Worm (Caenorhabditis elegans) whole organism, late embryonic: ENCODE data around the gene C03C10.5.

Source experiments
- C08G9.2 ChIP-seq: sonication (generic microtip); optimal IDR thresholded peaks from 2 replicates; lab custom pipeline; 2016; ENCODE audit warnings: mild to moderate bottlenecking, missing genetic modification characterization, moderate library complexity, missing compliant biosample characterization
- C38D4.7 ChIP-seq: fragments of 200-800 bp; sonication (Bioruptor generic); optimal IDR thresholded peaks from 2 replicates; lab custom pipeline; 2018; ENCODE audit warnings: mild to moderate bottlenecking, missing genetic modification characterization, moderate library complexity, missing compliant biosample characterization
- K02D7.2 ChIP-seq: sonication (generic microtip); optimal IDR thresholded peaks from 2 replicates; lab custom pipeline; 2017; ENCODE audit warnings: mild to moderate bottlenecking, missing genetic modification characterization, missing compliant biosample characterization
- Y22D7AL.16 ChIP-seq: sonication (generic microtip); optimal IDR thresholded peaks from 2 replicates; lab custom pipeline; 2016; ENCODE audit warnings: missing genetic modification characterization, missing compliant biosample characterization
- ahr-1 ChIP-seq: sonication (generic microtip); optimal IDR thresholded peaks from 2 replicates; lab custom pipeline; 2016; ENCODE audit warnings: missing genetic modification characterization, missing compliant biosample characterization
- ceh-18 ChIP-seq: sonication (generic microtip); optimal IDR thresholded peaks from 2 replicates; lab custom pipeline; 2016; ENCODE audit warnings: missing genetic modification characterization, missing compliant biosample characterization
- ceh-19 ChIP-seq: fragments of 200-800 bp; sonication (Bioruptor generic); optimal IDR thresholded peaks from 2 replicates; lab custom pipeline; 2018; ENCODE audit warnings: mild to moderate bottlenecking, missing genetic modification characterization, missing compliant biosample characterization
- ceh-24 ChIP-seq: sonication (generic microtip); optimal IDR thresholded peaks from 2 replicates; lab custom pipeline; 2016; ENCODE audit warnings: mild to moderate bottlenecking, missing genetic modification characterization, missing compliant biosample characterization
- ceh-30 ChIP-seq: fragments of 150-350 bp; optimal IDR thresholded peaks from 2 replicates; lab custom pipeline; 2014; ENCODE audit warnings: missing biosample characterization, missing genetic modification characterization
- ceh-31 ChIP-seq: sonication (generic microtip); optimal IDR thresholded peaks from 2 replicates; lab custom pipeline; 2016; ENCODE audit warnings: missing genetic modification characterization, missing compliant biosample characterization
- ceh-48 ChIP-seq: sonication (generic microtip); optimal IDR thresholded peaks from 2 replicates; lab custom pipeline; 2016; ENCODE audit warnings: missing genetic modification characterization, inconsistent platforms, missing compliant biosample characterization
- ceh-6 ChIP-seq: fragments of 200-800 bp; sonication (Bioruptor generic); optimal IDR thresholded peaks from 2 replicates; lab custom pipeline; 2018; ENCODE audit warnings: mild to moderate bottlenecking, missing genetic modification characterization, missing compliant biosample characterization
- che-1 ChIP-seq: sonication (generic microtip); optimal IDR thresholded peaks from 2 replicates; lab custom pipeline; 2016; ENCODE audit warnings: mild to moderate bottlenecking, missing genetic modification characterization, missing compliant biosample characterization
- elt-2 ChIP-seq: sonication (generic microtip); optimal IDR thresholded peaks from 2 replicates; lab custom pipeline; 2016; ENCODE audit warnings: missing genetic modification reagents, missing genetic modification characterization, missing compliant biosample characterization
- elt-4 ChIP-seq: sonication (generic microtip); optimal IDR thresholded peaks from 2 replicates; lab custom pipeline; 2016; ENCODE audit warnings: missing genetic modification characterization, missing compliant biosample characterization
- fkh-10 ChIP-seq: fragments of 150-350 bp; optimal IDR thresholded peaks from 2 replicates; lab custom pipeline; 2014; ENCODE audit warnings: missing biosample characterization, missing genetic modification reagents, missing genetic modification characterization
- gmeb-2 ChIP-seq: sonication (generic microtip); optimal IDR thresholded peaks from 2 replicates; lab custom pipeline; 2016; ENCODE audit warnings: missing genetic modification characterization, inconsistent platforms, missing compliant biosample characterization
- hlh-13 ChIP-seq: fragments of 200-800 bp; sonication (Bioruptor generic); optimal IDR thresholded peaks from 2 replicates; lab custom pipeline; 2018; ENCODE audit warnings: mild to moderate bottlenecking, missing genetic modification characterization, missing compliant biosample characterization
- hlh-8 ChIP-seq: sonication (generic microtip); optimal IDR thresholded peaks from 2 replicates; lab custom pipeline; 2016; ENCODE audit warnings: missing genotype, missing genetic modification characterization, missing compliant biosample characterization
- lim-6 ChIP-seq: sonication (generic microtip); optimal IDR thresholded peaks from 2 replicates; lab custom pipeline; 2016; ENCODE audit warnings: missing genetic modification characterization, missing compliant biosample characterization
- mec-3 ChIP-seq: sonication (generic microtip); optimal IDR thresholded peaks from 2 replicates; lab custom pipeline; 2016; ENCODE audit warnings: borderline replicate concordance, missing genetic modification characterization, missing compliant biosample characterization
- nhr-11 ChIP-seq: fragments of 150-350 bp; optimal IDR thresholded peaks from 2 replicates; lab custom pipeline; 2014; ENCODE audit warnings: missing biosample characterization, missing genetic modification characterization
- npax-4 ChIP-seq: sonication (generic microtip); optimal IDR thresholded peaks from 2 replicates; lab custom pipeline; 2016; ENCODE audit warnings: missing genetic modification characterization, missing compliant biosample characterization
- pag-3 ChIP-seq: sonication (generic microtip); optimal IDR thresholded peaks from 2 replicates; lab custom pipeline; 2016; ENCODE audit warnings: missing compliant biosample characterization, missing genetic modification characterization, borderline replicate concordance
- pax-1 ChIP-seq: fragments of 150-350 bp; optimal IDR thresholded peaks from 2 replicates; lab custom pipeline; 2014; ENCODE audit warnings: missing biosample characterization, missing genetic modification characterization
- pha-4 ChIP-seq: fragments of 150-350 bp; optimal IDR thresholded peaks from 2 replicates; lab custom pipeline; 2018; ENCODE audit warnings: missing biosample characterization, missing genetic modification reagents, missing genetic modification characterization
- ref-2 ChIP-seq: sonication (generic microtip); optimal IDR thresholded peaks from 2 replicates; lab custom pipeline; 2016; ENCODE audit warnings: missing genetic modification characterization, missing compliant biosample characterization
- sdc-2 ChIP-seq: sonication (generic microtip); optimal IDR thresholded peaks from 2 replicates; lab custom pipeline; 2016; ENCODE audit warnings: missing genotype, missing genetic modification characterization, missing compliant biosample characterization
- sox-2 ChIP-seq: fragments of 200-800 bp; sonication (Bioruptor generic); IDR thresholded peaks from 2 replicates; pipeline ENCODE4 v1.3.6; 2022; ENCODE audit warnings: missing genetic modification reagents, missing genetic modification characterization, missing compliant biosample characterization
- tbx-2 ChIP-seq: sonication (generic microtip); optimal IDR thresholded peaks from 2 replicates; lab custom pipeline; 2016; ENCODE audit warnings: missing genetic modification characterization, missing compliant biosample characterization
- ttx-3 ChIP-seq: sonication (generic microtip); optimal IDR thresholded peaks from 2 replicates; lab custom pipeline; 2016; ENCODE audit warnings: missing genetic modification reagents, missing genetic modification characterization, missing compliant biosample characterization
- unc-3 ChIP-seq, 2 experiments: fragments of 200-800 bp in 1 of 2; sonication (Bioruptor generic) in 1 of 2; sonication (generic microtip) in 1 of 2; conservative IDR thresholded peaks in 1 of 2; optimal IDR thresholded peaks in 1 of 2; 2 replicates each; pipeline versions ENCODE4 v1.3.6 to Lab custom; 2016 to 2022; ENCODE audit warnings: missing compliant biosample characterization in 2 of 2, missing genetic modification characterization in 2 of 2, missing genetic modification reagents in 1 of 2
- unc-42 ChIP-seq: sonication (generic microtip); optimal IDR thresholded peaks from 2 replicates; lab custom pipeline; 2016; ENCODE audit warnings: missing genotype, missing genetic modification characterization, missing compliant biosample characterization
- unc-55 ChIP-seq: sonication (generic microtip); optimal IDR thresholded peaks from 2 replicates; lab custom pipeline; 2017; ENCODE audit warnings: missing biosample characterization, missing genetic modification reagents, missing genetic modification characterization
- zip-5 ChIP-seq: sonication (generic microtip); optimal IDR thresholded peaks from 2 replicates; lab custom pipeline; 2016; ENCODE audit warnings: missing genetic modification characterization, missing compliant biosample characterization
- ztf-16 ChIP-seq: sonication (generic microtip); optimal IDR thresholded peaks from 2 replicates; lab custom pipeline; 2017; ENCODE audit warnings: missing genetic modification characterization, missing compliant biosample characterization

The C03C10.5 gene

DNA sequence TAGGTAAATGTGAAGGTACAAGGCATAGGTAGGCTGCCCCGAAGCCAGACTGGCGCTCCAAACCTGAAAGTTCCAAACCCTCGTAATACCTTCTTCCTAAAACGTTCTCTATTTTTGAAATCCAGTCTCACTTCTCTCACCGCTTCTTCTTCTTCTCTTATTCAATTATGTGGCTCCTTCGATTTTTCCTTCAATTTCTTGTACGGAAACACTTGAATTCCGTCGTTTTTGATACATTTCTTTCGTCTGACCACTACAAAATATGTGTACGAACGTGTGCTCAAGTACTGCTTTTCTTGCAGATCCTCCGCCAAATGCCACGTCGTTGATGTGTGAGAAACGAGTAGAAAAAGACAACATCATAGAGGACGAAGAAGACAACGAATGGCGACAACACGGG, 25.6 kb downstream of the C03C10.5 start, which contains the start of gene unc-79:
Gene unc-79 (plus strand): TSS at position 301 of the 400 bp plus-strand sequence.
- TF ChIP-seq pha-4 (tag; lab: Kevin White, UChicago) = no peak

DNA sequence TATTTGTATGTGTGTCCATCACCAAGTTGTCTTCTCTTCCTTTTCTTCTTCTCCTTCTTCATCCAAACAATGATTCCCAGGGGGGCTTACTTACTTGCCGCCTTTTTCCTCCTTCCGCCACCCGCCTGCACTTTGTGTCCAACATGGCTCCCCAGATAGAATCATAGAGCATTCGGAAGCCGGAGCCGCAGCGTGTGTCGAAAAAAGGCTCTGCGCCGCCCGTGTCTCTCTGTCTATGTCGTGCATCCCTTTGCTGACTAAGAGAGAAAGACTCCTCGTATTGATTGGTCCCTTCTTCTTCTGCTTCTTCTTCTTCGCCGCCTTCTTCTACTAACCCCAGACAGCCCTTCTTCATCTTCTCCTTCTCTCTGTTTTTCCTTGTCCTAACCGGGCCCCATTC, 28.2 kb downstream of the C03C10.5 start:
- TF ChIP-seq elt-4 (tag; lab: Kevin White, UChicago) = no peak
- TF ChIP-seq che-1 (tag; lab: Kevin White, UChicago) = no peak
- no peak for TF ChIP-seq sox-2
- TF ChIP-seq unc-3 (GFP tag; conservative IDR thresholded peaks at IDR 0.05; lab: Robert Waterston, UW) = no peak
- TF ChIP-seq unc-3 (tag; optimal IDR thresholded peaks at IDR 0.05; lab: Kevin White, UChicago) = peak; percentile 78
- peak; percentile 32 for TF ChIP-seq unc-55 (GFP tag; lab: Kevin White, UChicago)
- TF ChIP-seq ceh-48 (tag; lab: Kevin White, UChicago) = peak; percentile 87
- no peak for TF ChIP-seq ahr-1 (tag; lab: Kevin White, UChicago)
- peak; percentile 28 for TF ChIP-seq tbx-2
- peak; percentile 53 for TF ChIP-seq ceh-31 (tag; lab: Kevin White, UChicago)
- TF ChIP-seq ceh-18 (tag; lab: Kevin White, UChicago) = peak; percentile 33
- no peak for TF ChIP-seq gmeb-2 (tag; lab: Kevin White, UChicago)
- TF ChIP-seq pag-3 (tag; lab: Kevin White, UChicago) = no peak
- no peak for TF ChIP-seq Y22D7AL.16 (tag; lab: Kevin White, UChicago)
- peak; percentile 13 for TF ChIP-seq C08G9.2 (tag; lab: Kevin White, UChicago)
- peak; percentile 19 for TF ChIP-seq ref-2 (tag; lab: Kevin White, UChicago)
- peak; percentile 63 for TF ChIP-seq unc-42 (tag; lab: Kevin White, UChicago)
- no peak for TF ChIP-seq ztf-16 (tag; lab: Kevin White, UChicago)
- TF ChIP-seq sdc-2 (tag; lab: Kevin White, UChicago) = no peak
- no peak for TF ChIP-seq elt-2
- no peak for TF ChIP-seq zip-5

DNA sequence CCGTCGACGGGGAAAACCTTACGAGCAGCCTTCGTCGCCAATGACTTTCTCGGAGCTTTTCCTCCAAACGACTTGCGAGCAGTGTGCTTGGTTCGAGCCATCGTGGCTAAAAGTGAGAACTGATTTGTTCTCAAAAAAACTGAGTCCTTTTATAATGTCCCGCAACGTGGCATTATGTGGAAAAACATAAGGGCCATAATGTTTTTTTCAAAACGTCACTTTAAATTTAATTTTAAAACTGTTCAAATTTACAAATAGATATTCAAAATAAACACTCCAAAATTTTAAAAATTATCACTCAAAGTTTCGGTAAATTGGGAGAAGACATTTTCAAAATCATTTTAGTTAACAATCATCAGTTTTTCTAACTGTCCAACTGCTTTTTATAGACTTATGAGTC, 31.9 kb downstream of the C03C10.5 start, which contains the start of gene his-70:
Gene his-70 (minus strand): TSS at position 101 of the 400 bp plus-strand sequence.
- TF ChIP-seq ceh-24 (tag; lab: Kevin White, UChicago) = no peak
- no peak for TF ChIP-seq nhr-11
- TF ChIP-seq ttx-3 = no peak
- TF ChIP-seq ceh-30 (tag; lab: Kevin White, UChicago) = no peak
- no peak for TF ChIP-seq Y22D7AL.16 (tag; lab: Kevin White, UChicago)
- TF ChIP-seq zip-5 = no peak
- no peak for TF ChIP-seq ceh-6 (GFP tag; lab: Kevin White, UChicago)
- no peak for TF ChIP-seq hlh-8 (tag; lab: Kevin White, UChicago)
- no peak for TF ChIP-seq elt-4 (tag; lab: Kevin White, UChicago)
- no peak for TF ChIP-seq sox-2
- no peak for TF ChIP-seq fkh-10 (GFP tag; lab: Kevin White, UChicago)
- TF ChIP-seq elt-2 = no peak
- no peak for TF ChIP-seq unc-42 (tag; lab: Kevin White, UChicago)
- TF ChIP-seq gmeb-2 (tag; lab: Kevin White, UChicago) = no peak
- TF ChIP-seq C38D4.7 (GFP tag; lab: Kevin White, UChicago) = no peak

DNA sequence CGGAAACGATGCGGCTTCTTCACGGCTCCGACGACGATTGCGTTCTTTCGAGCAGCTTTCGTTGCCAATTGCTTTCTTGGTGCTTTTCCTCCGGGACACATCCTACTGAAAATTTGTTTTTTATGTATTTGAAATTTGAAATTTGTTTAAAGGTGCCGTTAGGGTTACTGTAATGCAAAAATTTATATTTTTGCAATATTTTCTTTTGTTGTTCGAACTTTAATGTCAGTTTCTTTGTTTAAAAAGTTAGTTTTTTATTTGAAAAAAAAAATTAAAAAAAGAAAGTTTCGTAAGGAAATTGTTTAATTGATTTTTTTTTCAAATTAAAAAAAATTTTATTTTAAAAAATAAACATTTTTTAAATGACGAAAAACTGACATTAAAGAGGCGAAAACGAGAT, 33.3 kb downstream of the C03C10.5 start, which contains the start of gene his-69:
Gene his-69 (minus strand): TSS at position 101 of the 400 bp plus-strand sequence.
- no peak for TF ChIP-seq npax-4 (tag; lab: Kevin White, UChicago)
- TF ChIP-seq lim-6 (tag; lab: Kevin White, UChicago) = no peak
- TF ChIP-seq elt-4 (tag; lab: Kevin White, UChicago) = no peak
- no peak for TF ChIP-seq ceh-19 (GFP tag; lab: Kevin White, UChicago)
- TF ChIP-seq mec-3 (tag; lab: Kevin White, UChicago) = no peak
- TF ChIP-seq K02D7.2 = no peak
- no peak for TF ChIP-seq pax-1 (tag; lab: Kevin White, UChicago)
- TF ChIP-seq hlh-13 (GFP tag; lab: Kevin White, UChicago) = no peak
